Worm (Caenorhabditis elegans): ENCODE data around the gene col-128.

DNA sequence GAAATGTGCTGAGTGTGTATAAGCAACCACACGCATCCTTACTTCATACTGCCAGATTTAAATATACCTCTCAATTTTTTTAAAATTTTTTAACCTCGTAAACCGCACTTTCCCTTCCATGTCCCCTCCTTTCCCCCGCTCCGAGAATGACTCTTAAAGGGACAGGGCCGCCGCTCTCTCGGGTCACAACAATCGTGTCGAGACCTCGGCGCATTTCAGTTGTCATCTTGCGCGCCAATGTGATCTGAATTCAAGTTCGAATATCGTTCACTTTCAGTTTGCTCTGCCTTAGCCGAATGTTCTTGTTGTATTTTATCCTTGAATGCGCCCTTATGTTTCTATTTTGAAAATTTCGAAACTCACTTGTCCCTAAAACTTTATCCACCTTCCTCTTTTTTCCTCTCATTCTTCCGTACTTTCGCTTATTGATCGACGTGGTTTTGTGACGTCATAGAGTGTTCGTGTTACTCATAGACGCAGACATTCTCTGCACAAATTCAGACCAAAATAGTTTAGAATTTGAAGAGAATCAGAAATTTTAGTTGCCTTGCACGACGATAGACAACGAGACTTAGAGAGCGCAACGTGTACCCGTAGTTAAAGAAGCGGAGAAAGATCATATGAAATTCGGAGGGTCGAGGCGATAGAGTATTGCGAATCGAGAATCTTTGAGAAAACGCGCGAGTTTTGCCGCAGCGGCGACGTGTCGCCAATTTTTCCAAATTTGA is 29.4 kb downstream of the col-128 start:
- TF ChIP-seq ama-1 (optimal IDR thresholded peaks at IDR 0.05) (peak; percentile 12), ceh-13 (GFP tag; optimal IDR thresholded peaks at IDR 0.05) (no peak), ceh-36 (tag; optimal IDR thresholded peaks at IDR 0.05) (no peak), scrt-1 (GFP tag; IDR thresholded peaks at IDR 0.05) (no peak), sea-1 (GFP tag; conservative IDR thresholded peaks at IDR 0.05) (no peak)

All from whole organism, early embryonic.